Worm (Caenorhabditis elegans) whole organism, L4 larva: ENCODE results near the gene ssp-36.
A peak's percentile ranks its signal among the peaks of the same experiment; 100 is the strongest.

Experiments
- D1046.2 ChIP-seq: fragments of 200-800 bp; sonication (Bioruptor generic); IDR thresholded peaks from 2 replicates; pipeline ENCODE4 v1.3.6; 2022; ENCODE audit warnings: missing genetic modification characterization, missing compliant biosample characterization
- F37D6.2 ChIP-seq: sonication (generic microtip); optimal IDR thresholded peaks from 2 replicates; lab custom pipeline; 2016; ENCODE audit warnings: mild to moderate bottlenecking, missing genetic modification characterization, missing compliant biosample characterization
- F49E8.2 ChIP-seq: sonication (generic microtip); optimal IDR thresholded peaks from 2 replicates; lab custom pipeline; 2016; ENCODE audit warnings: missing compliant biosample characterization, mild to moderate bottlenecking, missing genetic modification characterization, borderline replicate concordance
- R02D3.7 ChIP-seq: fragments of 150-350 bp; sonication (generic microtip); optimal IDR thresholded peaks from 3 replicates; lab custom pipeline; 2014; ENCODE audit warnings: missing biosample characterization, missing genetic modification characterization
- T26A8.4 ChIP-seq: fragments of 200-800 bp; sonication (Bioruptor generic); IDR thresholded peaks from 2 replicates; pipeline ENCODE4 v1.3.6; 2022; ENCODE audit warnings: missing genetic modification characterization, missing compliant biosample characterization
- Y48G9A.11 ChIP-seq: fragments of 200-800 bp; sonication (Bioruptor generic); IDR thresholded peaks from 2 replicates; pipeline ENCODE4 v1.3.6; 2022; ENCODE audit warnings: missing genetic modification reagents, missing genetic modification characterization, missing compliant biosample characterization
- Y5F2A.4 ChIP-seq: fragments of 200-800 bp; sonication (Bioruptor generic); optimal IDR thresholded peaks from 2 replicates; lab custom pipeline; 2018; ENCODE audit warnings: mild to moderate bottlenecking, missing genetic modification characterization, missing compliant biosample characterization
- aha-1 ChIP-seq: fragments of 150-350 bp; peaks from one replicate; lab custom pipeline; 2014; ENCODE audit warnings: missing biosample characterization, missing genetic modification characterization
- aly-2 ChIP-seq: sonication (generic microtip); optimal IDR thresholded peaks from 2 replicates; lab custom pipeline; 2018; ENCODE audit warnings: missing biosample characterization, missing genetic modification characterization
- ama-1 ChIP-seq: fragments of 150-350 bp; optimal IDR thresholded peaks from 2 replicates; lab custom pipeline; 2014; ENCODE audit warnings: inconsistent platforms, mixed read lengths
- arid-1 ChIP-seq: fragments of 200-800 bp; sonication (Bioruptor generic); conservative IDR thresholded peaks from 2 replicates; pipeline ENCODE4 v1.3.6; 2022; ENCODE audit warnings: missing genetic modification reagents, missing genetic modification characterization, missing compliant biosample characterization
- attf-4 ChIP-seq: sonication (generic microtip); optimal IDR thresholded peaks from 3 replicates; lab custom pipeline; 2017; ENCODE audit warnings: missing biosample characterization, missing genetic modification characterization
- ceh-62 ChIP-seq: sonication (generic microtip); optimal IDR thresholded peaks from 2 replicates; lab custom pipeline; 2017; ENCODE audit warnings: missing biosample characterization, missing genetic modification characterization
- ces-1 ChIP-seq: fragments of 150-350 bp; sonication (generic microtip); optimal IDR thresholded peaks from 4 replicates; lab custom pipeline; 2014; ENCODE audit warnings: missing biosample characterization, missing genetic modification reagents, missing genetic modification characterization
- cey-2 ChIP-seq: sonication (generic microtip); optimal IDR thresholded peaks from 3 replicates; lab custom pipeline; 2017; ENCODE audit warnings: missing genetic modification characterization, mild to moderate bottlenecking, missing compliant biosample characterization, antibody characterized with exemption, borderline replicate concordance; ENCODE audit not compliant: insufficient read depth
- ctbp-1 ChIP-seq: fragments of 200-800 bp; sonication (Bioruptor generic); IDR thresholded peaks from 2 replicates; pipeline ENCODE4 v1.3.6; 2022; ENCODE audit warnings: missing genetic modification reagents, missing genetic modification characterization, missing compliant biosample characterization
- daf-12 ChIP-seq: fragments of 150-350 bp; optimal IDR thresholded peaks from 2 replicates; lab custom pipeline; 2014; ENCODE audit warnings: missing biosample characterization, missing genetic modification reagents, missing genetic modification characterization
- daf-16 ChIP-seq, 3 experiments: sonication (generic microtip); optimal IDR thresholded peaks; 2 replicates each; lab custom pipeline; 2016 to 2017; ENCODE audit warnings: missing genetic modification characterization in 3 of 3, missing genetic modification reagents in 3 of 3, mild to moderate bottlenecking in 2 of 3, missing compliant biosample characterization in 2 of 3, missing biosample characterization in 1 of 3, moderate library complexity in 1 of 3
- daf-19 ChIP-seq: fragments of 200-800 bp; sonication (Bioruptor generic); conservative IDR thresholded peaks from 2 replicates; pipeline ENCODE4 v1.3.6; 2022; ENCODE audit warnings: missing genetic modification characterization, missing compliant biosample characterization
- dmd-8 ChIP-seq: fragments of 200-800 bp; sonication (Bioruptor generic); IDR thresholded peaks from 2 replicates; pipeline ENCODE4 v1.3.6; 2022; ENCODE audit warnings: missing genetic modification characterization, missing compliant biosample characterization
- dpl-1 ChIP-seq: fragments of 150-350 bp; optimal IDR thresholded peaks from 2 replicates; lab custom pipeline; 2014; ENCODE audit warnings: missing biosample characterization, missing genetic modification reagents, missing genetic modification characterization
- egl-43 ChIP-seq: fragments of 200-800 bp; sonication (Bioruptor generic); IDR thresholded peaks from 2 replicates; pipeline ENCODE4 v1.3.6; 2022; ENCODE audit warnings: missing genetic modification reagents, missing genetic modification characterization, missing compliant biosample characterization
- fkh-10 ChIP-seq: fragments of 150-350 bp; optimal IDR thresholded peaks from 2 replicates; lab custom pipeline; 2014; ENCODE audit warnings: missing biosample characterization, missing genetic modification reagents, missing genetic modification characterization
- gei-8 ChIP-seq: fragments of 200-800 bp; sonication (Bioruptor generic); optimal IDR thresholded peaks from 2 replicates; lab custom pipeline; 2018; ENCODE audit warnings: mild to moderate bottlenecking, missing genetic modification characterization, missing compliant biosample characterization
- hmg-1.1 ChIP-seq: fragments of 200-800 bp; sonication (Bioruptor generic); IDR thresholded peaks from 2 replicates; pipeline ENCODE4 v1.3.6; 2022; ENCODE audit warnings: missing genetic modification reagents, missing genetic modification characterization, missing compliant biosample characterization
- jun-1 ChIP-seq: fragments of 150-350 bp; optimal IDR thresholded peaks from 2 replicates; lab custom pipeline; 2014; ENCODE audit warnings: missing biosample characterization, missing genetic modification reagents, missing genetic modification characterization
- lim-7 ChIP-seq: fragments of 200-800 bp; sonication (Bioruptor generic); IDR thresholded peaks from 2 replicates; pipeline ENCODE4 v1.3.6; 2022; ENCODE audit warnings: missing genetic modification characterization, missing compliant biosample characterization
- lin-15B ChIP-seq: fragments of 150-350 bp; sonication (generic microtip); optimal IDR thresholded peaks from 3 replicates; lab custom pipeline; 2014; ENCODE audit warnings: missing biosample characterization, missing genetic modification characterization
- lsy-2 ChIP-seq, 2 experiments: fragments of 150-350 bp in 1 of 2; sonication (generic microtip) in 1 of 2; optimal IDR thresholded peaks; 2 replicates each; lab custom pipeline; 2014 to 2017; ENCODE audit warnings: missing biosample characterization in 2 of 2, missing genetic modification characterization in 2 of 2
- madf-5 ChIP-seq, 2 experiments: fragments of 200-800 bp; sonication (Bioruptor generic); IDR thresholded peaks; 2 replicates each; pipeline ENCODE4 v1.3.6; 2022; ENCODE audit warnings: missing compliant biosample characterization in 2 of 2, missing genetic modification characterization in 2 of 2
- mep-1 ChIP-seq: fragments of 150-350 bp; sonication (generic microtip); optimal IDR thresholded peaks from 3 replicates; lab custom pipeline; 2014; ENCODE audit warnings: missing biosample characterization, missing genetic modification characterization
- mxl-2 ChIP-seq: fragments of 200-800 bp; sonication (Bioruptor generic); conservative IDR thresholded peaks from 2 replicates; pipeline ENCODE4 v1.3.6; 2022; ENCODE audit warnings: missing genetic modification reagents, missing genetic modification characterization, missing compliant biosample characterization
- mxl-3 ChIP-seq: fragments of 200-800 bp; sonication (Bioruptor generic); optimal IDR thresholded peaks from 2 replicates; lab custom pipeline; 2018; ENCODE audit warnings: mild to moderate bottlenecking, missing genetic modification characterization, missing compliant biosample characterization
- nhr-102 ChIP-seq: sonication (generic microtip); optimal IDR thresholded peaks from 2 replicates; lab custom pipeline; 2016; ENCODE audit warnings: mild to moderate bottlenecking, missing genetic modification characterization, moderate library complexity, missing compliant biosample characterization
- nhr-11 ChIP-seq: fragments of 150-350 bp; optimal IDR thresholded peaks from 2 replicates; lab custom pipeline; 2014; ENCODE audit warnings: missing biosample characterization, missing genetic modification characterization
- nhr-111 ChIP-seq: fragments of 200-800 bp; sonication (Bioruptor generic); optimal IDR thresholded peaks from 2 replicates; lab custom pipeline; 2018; ENCODE audit warnings: mild to moderate bottlenecking, missing genetic modification characterization, missing compliant biosample characterization
- nhr-237 ChIP-seq: sonication (generic microtip); optimal IDR thresholded peaks from 2 replicates; lab custom pipeline; 2017; ENCODE audit warnings: missing biosample characterization, missing genetic modification characterization
- nhr-25 ChIP-seq: sonication (generic microtip); optimal IDR thresholded peaks from 2 replicates; lab custom pipeline; 2017; ENCODE audit warnings: missing genetic modification characterization, mild to moderate bottlenecking, missing compliant biosample characterization, antibody characterized with exemption, moderate library complexity, borderline replicate concordance; ENCODE audit not compliant: insufficient read depth
- nhr-28 ChIP-seq: fragments of 150-350 bp; optimal IDR thresholded peaks from 2 replicates; lab custom pipeline; 2014; ENCODE audit warnings: missing biosample characterization, missing genetic modification characterization
- nhr-76 ChIP-seq: fragments of 150-350 bp; optimal IDR thresholded peaks from 2 replicates; lab custom pipeline; 2014; ENCODE audit warnings: missing biosample characterization, missing genetic modification characterization
- pha-4 ChIP-seq, 2 experiments: fragments of 150-350 bp in 1 of 2; fragments of 200-800 bp in 1 of 2; sonication (Bioruptor generic) in 1 of 2; IDR thresholded peaks in 1 of 2; optimal IDR thresholded peaks in 1 of 2; 2 replicates each; pipeline versions ENCODE4 v1.3.6 to Lab custom; 2014 to 2022; ENCODE audit warnings: missing genetic modification characterization in 2 of 2, missing genetic modification reagents in 2 of 2, missing biosample characterization in 1 of 2, missing compliant biosample characterization in 1 of 2
- sdz-12 ChIP-seq: fragments of 200-800 bp; sonication (Bioruptor generic); optimal IDR thresholded peaks from 2 replicates; lab custom pipeline; 2018; ENCODE audit warnings: mild to moderate bottlenecking, missing genetic modification characterization, missing compliant biosample characterization
- skn-1 ChIP-seq: fragments of 150-350 bp; optimal IDR thresholded peaks from 2 replicates; lab custom pipeline; 2014; ENCODE audit warnings: missing biosample characterization, missing genetic modification characterization
- snpc-1.2 ChIP-seq: fragments of 200-800 bp; sonication (Bioruptor generic); IDR thresholded peaks from 2 replicates; pipeline ENCODE4 v1.3.6; 2022; ENCODE audit warnings: missing genetic modification reagents, missing genetic modification characterization, missing compliant biosample characterization
- snpc-4 ChIP-seq: fragments of 150-350 bp; optimal IDR thresholded peaks from 2 replicates; lab custom pipeline; 2014; ENCODE audit warnings: missing biosample characterization, missing genetic modification characterization
- tag-97 ChIP-seq: fragments of 200-800 bp; sonication (Bioruptor generic); IDR thresholded peaks from 2 replicates; pipeline ENCODE4 v1.3.6; 2022; ENCODE audit warnings: missing genetic modification characterization, missing compliant biosample characterization
- unc-62 ChIP-seq, 3 experiments: fragments of 150-350 bp in 1 of 3; sonication (generic microtip); optimal IDR thresholded peaks in 2 of 3; peaks in 1 of 3; 1 replicate in 1 of 3; 2 replicates in 2 of 3; lab custom pipeline; 2014 to 2017; ENCODE audit warnings: missing biosample characterization in 3 of 3, missing genetic modification characterization in 3 of 3, missing genetic modification reagents in 3 of 3, missing genotype in 1 of 3
- vab-7 ChIP-seq: fragments of 200-800 bp; sonication (Bioruptor generic); IDR thresholded peaks from 2 replicates; pipeline ENCODE4 v1.3.6; 2022; ENCODE audit warnings: missing genetic modification reagents, missing genetic modification characterization, missing compliant biosample characterization
- zfp-2 ChIP-seq: sonication (generic microtip); optimal IDR thresholded peaks from 2 replicates; lab custom pipeline; 2016; ENCODE audit warnings: mild to moderate bottlenecking, missing genetic modification characterization, missing compliant biosample characterization
- zfp-3 ChIP-seq: fragments of 200-800 bp; sonication (Bioruptor generic); conservative IDR thresholded peaks from 2 replicates; pipeline ENCODE4 v1.3.6; 2022; ENCODE audit warnings: missing genetic modification reagents, missing genetic modification characterization, missing compliant biosample characterization

The ssp-36 gene

ce11 chrIV:9803544-9803943 lies 37.4 kb upstream of the ssp-36 start (continued):
- TF ChIP-seq ces-1 (GFP tag; lab: Kevin White, UChicago) = no peak
- no peak for TF ChIP-seq sdz-12 (GFP tag; lab: Kevin White, UChicago)
- no peak for TF ChIP-seq F37D6.2
- no peak for TF ChIP-seq daf-12 (tag; lab: Kevin White, UChicago)
- no peak for TF ChIP-seq snpc-4 (tag; lab: Kevin White, UChicago)
- no peak for TF ChIP-seq nhr-102 (tag; lab: Kevin White, UChicago)
- TF ChIP-seq gei-8 = no peak
- TF ChIP-seq nhr-28 = peak; percentile 96
- TF ChIP-seq aha-1 (tag; lab: Kevin White, UChicago) = no peak
- TF ChIP-seq dpl-1 (GFP tag; lab: Kevin White, UChicago) = peak; percentile 3
- TF ChIP-seq D1046.2 (GFP tag; lab: Robert Waterston, UW) = no peak
- no peak for TF ChIP-seq dmd-8 (GFP tag; lab: Robert Waterston, UW)
- TF ChIP-seq tag-97 (GFP tag; lab: Robert Waterston, UW) = no peak
- TF ChIP-seq ceh-62 (tag; lab: Kevin White, UChicago) = no peak
- no peak for TF ChIP-seq skn-1 (tag; lab: Kevin White, UChicago)
- no peak for TF ChIP-seq ctbp-1
- peak; percentile 79 for TF ChIP-seq mep-1
- TF ChIP-seq mxl-3 (GFP tag; lab: Kevin White, UChicago) = peak; percentile 64
- TF ChIP-seq cey-2 = no peak
- no peak for TF ChIP-seq ama-1 (lab: Kevin White, UChicago)
- TF ChIP-seq snpc-1.2 (GFP tag; lab: Robert Waterston, UW) = no peak
- no peak for TF ChIP-seq mxl-2
- TF ChIP-seq madf-5 (GFP tag; IDR thresholded peaks at IDR 0.05; lab: Robert Waterston, UW) = no peak
- TF ChIP-seq aly-2 = no peak
- no peak for TF ChIP-seq lin-15B (tag; lab: Kevin White, UChicago)
- no peak for TF ChIP-seq daf-16 (GFP tag; optimal IDR thresholded peaks at IDR 0.05; lab: Kevin White, UChicago)
- peak; percentile 70 for TF ChIP-seq daf-16 (tag; optimal IDR thresholded peaks at IDR 0.05; lab: Kevin White, UChicago)
- no peak for TF ChIP-seq nhr-25 (tag; lab: Kevin White, UChicago)
- no peak for TF ChIP-seq lim-7
- TF ChIP-seq nhr-237 (tag; lab: Kevin White, UChicago) = no peak
- TF ChIP-seq egl-43 (GFP tag; lab: Robert Waterston, UW) = no peak
- no peak for TF ChIP-seq R02D3.7 (tag; lab: Kevin White, UChicago)
- TF ChIP-seq daf-19 (GFP tag; lab: Robert Waterston, UW) = no peak
- no peak for TF ChIP-seq nhr-76 (tag; lab: Kevin White, UChicago)
- TF ChIP-seq jun-1 = no peak
- TF ChIP-seq hmg-1.1 = no peak
- TF ChIP-seq Y5F2A.4 (GFP tag; lab: Kevin White, UChicago) = no peak
- no peak for TF ChIP-seq arid-1 (GFP tag; lab: Robert Waterston, UW)
- no peak for TF ChIP-seq nhr-111 (GFP tag; lab: Kevin White, UChicago)
- TF ChIP-seq fkh-10 (GFP tag; lab: Kevin White, UChicago) = no peak
- TF ChIP-seq vab-7 (GFP tag; lab: Robert Waterston, UW) = no peak
- TF ChIP-seq zfp-2 = no peak
- TF ChIP-seq zfp-3 (GFP tag; lab: Robert Waterston, UW) = 0 out of 2 replicates have a peak, but pooled peaks have one; percentile 41
- no peak for TF ChIP-seq nhr-11
- no peak for TF ChIP-seq pha-4 (GFP tag; IDR thresholded peaks at IDR 0.05; lab: Robert Waterston, UW)
- peak; percentile 21 for TF ChIP-seq pha-4 (tag; optimal IDR thresholded peaks at IDR 0.05; lab: Kevin White, UChicago)
- TF ChIP-seq attf-4 = no peak
- no peak for TF ChIP-seq F49E8.2 (tag; lab: Kevin White, UChicago)
- TF ChIP-seq lsy-2 (tag; optimal IDR thresholded peaks at IDR 0.05; lab: Kevin White, UChicago) = peak in 1 of 2 experiments; percentile 71
- no peak for TF ChIP-seq Y48G9A.11
- TF ChIP-seq T26A8.4 (GFP tag; lab: Robert Waterston, UW) = 0 out of 2 replicates have a peak, but pooled peaks have one; percentile 19
- peak in 1 of 2 experiments; percentile 97 for TF ChIP-seq unc-62 (GFP tag; optimal IDR thresholded peaks at IDR 0.05 in 1 of 2; lab: Kevin White, UChicago)
- TF ChIP-seq unc-62 (tag; optimal IDR thresholded peaks at IDR 0.05; lab: Kevin White, UChicago) = no peak
